Fruit fly (Drosophila melanogaster) whole organism, wandering third instar larva: ENCODE results near the gene CG9632.

Source experiments
- Abd-B ChIP-seq: fragments of >200 bp; optimal IDR thresholded peaks from 2 replicates; lab custom pipeline; 2017; ENCODE audit warnings: missing biosample characterization, missing genetic modification characterization
- CG9705 ChIP-seq: fragments of 200-800 bp; sonication (Bioruptor generic); optimal IDR thresholded peaks from 2 replicates; lab custom pipeline; 2018; ENCODE audit warnings: missing biosample characterization, mild to moderate bottlenecking, missing genetic modification characterization
- Dfd ChIP-seq: fragments of >200 bp; optimal IDR thresholded peaks from 2 replicates; lab custom pipeline; 2017; ENCODE audit warnings: missing biosample characterization, missing genetic modification characterization
- Dif ChIP-seq: fragments of 200-275, 200-300 bp; sonication (Bioruptor generic); optimal IDR thresholded peaks from 2 replicates; lab custom pipeline; 2018; ENCODE audit warnings: missing biosample characterization, missing genetic modification characterization; ENCODE audit not compliant: partially characterized antibody
- GATAd ChIP-seq: sonication (Bioruptor generic); optimal IDR thresholded peaks from 2 replicates; lab custom pipeline; 2016; ENCODE audit warnings: missing biosample characterization, missing genetic modification characterization
- HLH106 ChIP-seq: fragments of 200-800 bp; optimal IDR thresholded peaks from 3 replicates; lab custom pipeline; 2019; ENCODE audit warnings: missing biosample characterization, mild to moderate bottlenecking, missing genetic modification characterization, moderate library complexity
- Hnf4 ChIP-seq: fragments of 200-800 bp; sonication (Bioruptor generic); optimal IDR thresholded peaks from 2 replicates; lab custom pipeline; 2016; ENCODE audit warnings: missing biosample characterization, mild to moderate bottlenecking, missing genetic modification characterization
- Hr83 ChIP-seq: fragments of 200-300 bp; sonication (Bioruptor generic); optimal IDR thresholded peaks from 2 replicates; lab custom pipeline; 2016; ENCODE audit warnings: missing biosample characterization, mild to moderate bottlenecking, missing genetic modification characterization, moderate library complexity; ENCODE audit not compliant: poor library complexity, severe bottlenecking
- Jra ChIP-seq: sonication (Bioruptor generic); optimal IDR thresholded peaks from 2 replicates; lab custom pipeline; 2016; ENCODE audit warnings: missing biosample characterization, missing genetic modification characterization
- Myc ChIP-seq: fragments of >200 bp; optimal IDR thresholded peaks from 2 replicates; lab custom pipeline; 2017
- N ChIP-seq: fragments of >200 bp; optimal IDR thresholded peaks from 2 replicates; lab custom pipeline; 2018; ENCODE audit warnings: missing biosample characterization, missing external identifiers, missing genetic modification characterization
- OdsH ChIP-seq: fragments of 200-800 bp; sonication (Bioruptor generic); optimal IDR thresholded peaks from 2 replicates; lab custom pipeline; 2016; ENCODE audit warnings: missing biosample characterization, mild to moderate bottlenecking, missing genetic modification characterization
- Rel ChIP-seq, 2 experiments: fragments of 200-800 bp; sonication (Bioruptor generic) in 1 of 2; optimal IDR thresholded peaks; 2 replicates in 1 of 2; 3 replicates in 1 of 2; lab custom pipeline; 2016 to 2019; ENCODE audit warnings: mild to moderate bottlenecking in 2 of 2, missing biosample characterization in 2 of 2, missing genetic modification characterization in 2 of 2, moderate library complexity in 1 of 2
- Sp1 ChIP-seq: fragments of 200-800 bp; sonication (Bioruptor generic); optimal IDR thresholded peaks from 3 replicates; lab custom pipeline; 2019; ENCODE audit warnings: missing biosample characterization, mild to moderate bottlenecking, missing genetic modification characterization, moderate library complexity
- Vsx2 ChIP-seq: fragments of 200-300, 225-300 bp; sonication (Bioruptor generic); optimal IDR thresholded peaks from 2 replicates; lab custom pipeline; 2018; ENCODE audit warnings: missing biosample characterization, missing genetic modification characterization; ENCODE audit not compliant: partially characterized antibody
- br ChIP-seq: fragments of 200-800 bp; sonication (Bioruptor generic); optimal IDR thresholded peaks from 2 replicates; lab custom pipeline; 2016; ENCODE audit warnings: missing biosample characterization, missing genetic modification characterization
- brk ChIP-seq: fragments of 200-800 bp; sonication (Bioruptor generic); optimal IDR thresholded peaks from 2 replicates; lab custom pipeline; 2016; ENCODE audit warnings: missing biosample characterization, mild to moderate bottlenecking, missing genetic modification characterization
- dl ChIP-seq, 2 experiments: fragments of 175-275, 200-275 bp in 1 of 2; fragments of 200-275 bp in 1 of 2; sonication (Bioruptor generic); optimal IDR thresholded peaks; lab custom pipeline; 2018; ENCODE audit warnings: mild to moderate bottlenecking in 2 of 2, missing biosample characterization in 2 of 2, missing genetic modification characterization in 2 of 2, moderate library complexity in 2 of 2; ENCODE audit not compliant: partially characterized antibody in 2 of 2, insufficient read depth in 1 of 2
- dmrt93B ChIP-seq: fragments of 200-800 bp; sonication (Bioruptor generic); optimal IDR thresholded peaks from 2 replicates; lab custom pipeline; 2018; ENCODE audit warnings: missing biosample characterization, mild to moderate bottlenecking, missing genetic modification characterization
- dsf ChIP-seq: sonication (Bioruptor generic); optimal IDR thresholded peaks from 2 replicates; lab custom pipeline; 2016; ENCODE audit warnings: missing biosample characterization, missing genetic modification characterization, borderline replicate concordance
- ey ChIP-seq: fragments of 200-800 bp; sonication (Bioruptor generic); optimal IDR thresholded peaks from 2 replicates; lab custom pipeline; 2016; ENCODE audit warnings: missing biosample characterization, missing genetic modification characterization
- foxo ChIP-seq, 2 experiments: fragments of 200-800 bp; sonication (Bioruptor generic); optimal IDR thresholded peaks; 2 replicates in 1 of 2; 3 replicates in 1 of 2; lab custom pipeline; 2016 to 2017; ENCODE audit warnings: missing biosample characterization in 2 of 2, missing genetic modification characterization in 2 of 2
- fru ChIP-seq: fragments of 200-800 bp; sonication (Bioruptor generic); optimal IDR thresholded peaks from 3 replicates; lab custom pipeline; 2016; ENCODE audit warnings: missing biosample characterization, mild to moderate bottlenecking, missing genetic modification characterization
- h ChIP-seq: fragments of 200-800 bp; sonication (Bioruptor generic); optimal IDR thresholded peaks from 3 replicates; lab custom pipeline; 2016; ENCODE audit warnings: missing biosample characterization, mild to moderate bottlenecking, missing genetic modification characterization
- jim ChIP-seq: fragments of 175-275, 200-325 bp; sonication (Bioruptor generic); optimal IDR thresholded peaks from 2 replicates; lab custom pipeline; 2016; ENCODE audit warnings: missing biosample characterization, mild to moderate bottlenecking, missing genetic modification characterization
- lola ChIP-seq: fragments of >200 bp; optimal IDR thresholded peaks from 2 replicates; lab custom pipeline; 2017; ENCODE audit warnings: missing biosample characterization, missing genetic modification characterization
- pan ChIP-seq: fragments of >200 bp; optimal IDR thresholded peaks from 2 replicates; lab custom pipeline; 2017
- psq ChIP-seq: fragments of 200-800 bp; sonication (Bioruptor generic); optimal IDR thresholded peaks from 3 replicates; lab custom pipeline; 2017; ENCODE audit warnings: missing biosample characterization, mild to moderate bottlenecking, missing genetic modification characterization, moderate library complexity
- rgr ChIP-seq: fragments of 200-800 bp; sonication (Bioruptor generic); optimal IDR thresholded peaks from 3 replicates; lab custom pipeline; 2016; ENCODE audit warnings: missing biosample characterization, mild to moderate bottlenecking, missing genetic modification characterization
- sage ChIP-seq: fragments of 200-800 bp; sonication (Bioruptor generic); optimal IDR thresholded peaks from 2 replicates; lab custom pipeline; 2016; ENCODE audit warnings: missing biosample characterization, mild to moderate bottlenecking, missing genetic modification characterization
- sv ChIP-seq: fragments of 200-800 bp; sonication (Bioruptor generic); optimal IDR thresholded peaks from 3 replicates; lab custom pipeline; 2016; ENCODE audit warnings: missing biosample characterization, missing genetic modification characterization
- tai ChIP-seq: sonication (Bioruptor generic); optimal IDR thresholded peaks from 2 replicates; lab custom pipeline; 2016; ENCODE audit warnings: missing biosample characterization, missing genetic modification characterization
- usp ChIP-seq: fragments of >200 bp; optimal IDR thresholded peaks from 2 replicates; lab custom pipeline; 2017; ENCODE audit warnings: missing biosample characterization, missing genetic modification characterization
- woc ChIP-seq: sonication (Bioruptor generic); optimal IDR thresholded peaks from 2 replicates; lab custom pipeline; 2016; ENCODE audit warnings: missing biosample characterization, mild to moderate bottlenecking, missing genetic modification characterization

Gene CG9632

dm6 chr3R:15859896-15860295 is at the start of gene CG9632:
CG9632 (plus strand) TSS chr3R:15860196.
- TF ChIP-seq psq = no peak
- TF ChIP-seq rgr (GFP tag; lab: Kevin White, UChicago) = no peak
- TF ChIP-seq br = no peak
- TF ChIP-seq HLH106 (tag; lab: Kevin White, UChicago) = no peak
- TF ChIP-seq Rel (GFP tag; optimal IDR thresholded peaks at IDR 0.05; lab: Kevin White, UChicago) = no peak
- no peak for TF ChIP-seq Rel (tag; optimal IDR thresholded peaks at IDR 0.05; lab: Kevin White, UChicago)
- no peak for TF ChIP-seq jim (GFP tag; lab: Kevin White, UChicago)
- TF ChIP-seq brk = no peak

- TF ChIP-seq dl (GFP tag; optimal IDR thresholded peaks at IDR 0.05; lab: Kevin White, UChicago; ENCODE audit: insufficient read depth in 1 of 2, partially characterized antibody in 2 of 2) = no peak
- no peak for TF ChIP-seq woc (GFP tag; lab: Kevin White, UChicago)
- no peak for TF ChIP-seq h (GFP tag; lab: Kevin White, UChicago)
- no peak for TF ChIP-seq ey (GFP tag; lab: Kevin White, UChicago)
- no peak for TF ChIP-seq CG9705 (GFP tag; lab: Kevin White, UChicago)
- TF ChIP-seq jim (GFP tag; lab: Kevin White, UChicago) = no peak
Observed at dm6 chr3R:15810369-15810768, 49.6 kb upstream of the CG9632 start.

dm6 chr3R:15814150-15814549 is 45.8 kb upstream of the CG9632 start:
- TF ChIP-seq Jra (GFP tag; lab: Kevin White, UChicago) = no peak
- no peak for TF ChIP-seq dsf (GFP tag; lab: Kevin White, UChicago)
- TF ChIP-seq Dfd = peak; percentile 60

- no peak for TF ChIP-seq rgr (GFP tag; lab: Kevin White, UChicago)
- peak; percentile 48 for TF ChIP-seq h (GFP tag; lab: Kevin White, UChicago)
- peak; percentile 21 for TF ChIP-seq fru (GFP tag; lab: Kevin White, UChicago)
- no peak for TF ChIP-seq Hr83 (GFP tag; lab: Kevin White, UChicago)
- no peak for TF ChIP-seq Rel (GFP tag; optimal IDR thresholded peaks at IDR 0.05; lab: Kevin White, UChicago)
- no peak for TF ChIP-seq Rel (tag; optimal IDR thresholded peaks at IDR 0.05; lab: Kevin White, UChicago)
- no peak for TF ChIP-seq woc (GFP tag; lab: Kevin White, UChicago)
- no peak for TF ChIP-seq CG9705 (GFP tag; lab: Kevin White, UChicago)
- TF ChIP-seq Hnf4 = peak; percentile 7
- TF ChIP-seq usp (GFP tag; lab: Kevin White, UChicago) = no peak
- TF ChIP-seq tai (GFP tag; lab: Kevin White, UChicago) = no peak
- TF ChIP-seq lola (GFP tag; lab: Kevin White, UChicago) = no peak
- TF ChIP-seq brk = no peak
- TF ChIP-seq Sp1 (GFP tag; lab: Kevin White, UChicago) = no peak
- no peak for TF ChIP-seq sage (GFP tag; lab: Kevin White, UChicago)
- TF ChIP-seq foxo (GFP tag; optimal IDR thresholded peaks at IDR 0.05; lab: Kevin White, UChicago) = peak in 1 of 2 experiments; percentile 43
- TF ChIP-seq sv (GFP tag; lab: Kevin White, UChicago) = no peak
- TF ChIP-seq OdsH (GFP tag; lab: Kevin White, UChicago) = no peak
- TF ChIP-seq pan (lab: Kevin White, UChicago) = no peak
- no peak for TF ChIP-seq dsf (GFP tag; lab: Kevin White, UChicago)
- peak; percentile 7 for TF ChIP-seq ey (GFP tag; lab: Kevin White, UChicago)
- TF ChIP-seq Abd-B (GFP tag; lab: Kevin White, UChicago) = no peak
- TF ChIP-seq psq = no peak
- TF ChIP-seq br = no peak
- no peak for TF ChIP-seq HLH106 (tag; lab: Kevin White, UChicago)
- no peak for TF ChIP-seq GATAd
- no peak for TF ChIP-seq Jra (GFP tag; lab: Kevin White, UChicago)
- TF ChIP-seq dl (GFP tag; optimal IDR thresholded peaks at IDR 0.05; lab: Kevin White, UChicago; ENCODE audit: insufficient read depth in 1 of 2, partially characterized antibody in 2 of 2) = no peak
- no peak for TF ChIP-seq Myc (lab: Kevin White, UChicago)
- no peak for TF ChIP-seq Dif
- TF ChIP-seq dmrt93B = no peak
- TF ChIP-seq Vsx2 (GFP tag; lab: Kevin White, UChicago) = no peak
- no peak for TF ChIP-seq N
- TF ChIP-seq, all 38 proteins: peak for 5
Observed at dm6 chr3R:15816276-15816675, 43.7 kb upstream of the CG9632 start.
